Worm (Caenorhabditis elegans) whole organism, L4 larva: ENCODE results near the gene clpp-1.
"Not testable (repeated sequence)": the region's sequence is repeated elsewhere in the genome, so short reads cannot be mapped to it uniquely, and the experiment has no call there.

Experiments
- F10B5.3 ChIP-seq: sonication (generic microtip); optimal IDR thresholded peaks from 2 replicates; lab custom pipeline; 2016; ENCODE audit warnings: mild to moderate bottlenecking, missing genetic modification characterization, missing compliant biosample characterization
- F26F4.8 ChIP-seq: fragments of 200-800 bp; sonication (Bioruptor generic); conservative IDR thresholded peaks from 2 replicates; pipeline ENCODE4 v1.3.6; 2022; ENCODE audit warnings: missing genetic modification characterization, missing compliant biosample characterization
- F49E8.2 ChIP-seq: sonication (generic microtip); optimal IDR thresholded peaks from 2 replicates; lab custom pipeline; 2016; ENCODE audit warnings: missing compliant biosample characterization, mild to moderate bottlenecking, missing genetic modification characterization, borderline replicate concordance
- T20F7.1 ChIP-seq: fragments of 200-800 bp; sonication (Bioruptor generic); optimal IDR thresholded peaks from 2 replicates; lab custom pipeline; 2018; ENCODE audit warnings: mild to moderate bottlenecking, missing genetic modification characterization, missing compliant biosample characterization
- T26A8.4 ChIP-seq: fragments of 200-800 bp; sonication (Bioruptor generic); IDR thresholded peaks from 2 replicates; pipeline ENCODE4 v1.3.6; 2022; ENCODE audit warnings: missing genetic modification characterization, missing compliant biosample characterization
- Y105C5A.15 ChIP-seq: fragments of 200-800 bp; sonication (Bioruptor generic); IDR thresholded peaks from 2 replicates; pipeline ENCODE4 v1.3.6; 2022; ENCODE audit warnings: missing genetic modification characterization, missing compliant biosample characterization
- Y48G9A.11 ChIP-seq: fragments of 200-800 bp; sonication (Bioruptor generic); IDR thresholded peaks from 2 replicates; pipeline ENCODE4 v1.3.6; 2022; ENCODE audit warnings: missing genetic modification reagents, missing genetic modification characterization, missing compliant biosample characterization
- Y75B8A.6 ChIP-seq: fragments of 200-800 bp; sonication (Bioruptor generic); IDR thresholded peaks from 2 replicates; pipeline ENCODE4 v1.3.6; 2022; ENCODE audit warnings: missing genetic modification reagents, missing genetic modification characterization, missing compliant biosample characterization
- aha-1 ChIP-seq: fragments of 150-350 bp; peaks from one replicate; lab custom pipeline; 2014; ENCODE audit warnings: missing biosample characterization, missing genetic modification characterization
- aly-2 ChIP-seq: sonication (generic microtip); optimal IDR thresholded peaks from 2 replicates; lab custom pipeline; 2018; ENCODE audit warnings: missing biosample characterization, missing genetic modification characterization
- arid-1 ChIP-seq: fragments of 200-800 bp; sonication (Bioruptor generic); conservative IDR thresholded peaks from 2 replicates; pipeline ENCODE4 v1.3.6; 2022; ENCODE audit warnings: missing genetic modification reagents, missing genetic modification characterization, missing compliant biosample characterization
- attf-4 ChIP-seq: sonication (generic microtip); optimal IDR thresholded peaks from 3 replicates; lab custom pipeline; 2017; ENCODE audit warnings: missing biosample characterization, missing genetic modification characterization
- ceh-82 ChIP-seq: sonication (generic microtip); optimal IDR thresholded peaks from 2 replicates; lab custom pipeline; 2017; ENCODE audit warnings: missing biosample characterization, missing genetic modification characterization
- ctbp-1 ChIP-seq: fragments of 200-800 bp; sonication (Bioruptor generic); IDR thresholded peaks from 2 replicates; pipeline ENCODE4 v1.3.6; 2022; ENCODE audit warnings: missing genetic modification reagents, missing genetic modification characterization, missing compliant biosample characterization
- daf-16 ChIP-seq, 3 experiments: sonication (generic microtip); optimal IDR thresholded peaks; 2 replicates each; lab custom pipeline; 2016 to 2017; ENCODE audit warnings: missing genetic modification characterization in 3 of 3, missing genetic modification reagents in 3 of 3, mild to moderate bottlenecking in 2 of 3, missing compliant biosample characterization in 2 of 3, missing biosample characterization in 1 of 3, moderate library complexity in 1 of 3
- dmd-6 ChIP-seq: fragments of 200-800 bp; sonication (Bioruptor generic); IDR thresholded peaks from 2 replicates; pipeline ENCODE4 v1.3.6; 2022; ENCODE audit warnings: missing genetic modification reagents, missing genetic modification characterization, missing compliant biosample characterization
- dmd-9 ChIP-seq: fragments of 200-800 bp; sonication (Bioruptor generic); IDR thresholded peaks from 2 replicates; pipeline ENCODE4 v1.3.6; 2022; ENCODE audit warnings: missing genetic modification reagents, missing genetic modification characterization, missing compliant biosample characterization
- egl-27 ChIP-seq: sonication (generic microtip); optimal IDR thresholded peaks from 3 replicates; lab custom pipeline; 2017; ENCODE audit warnings: missing biosample characterization, missing genetic modification reagents, missing genetic modification characterization
- egl-43 ChIP-seq: fragments of 200-800 bp; sonication (Bioruptor generic); IDR thresholded peaks from 2 replicates; pipeline ENCODE4 v1.3.6; 2022; ENCODE audit warnings: missing genetic modification reagents, missing genetic modification characterization, missing compliant biosample characterization
- fkh-10 ChIP-seq: fragments of 150-350 bp; optimal IDR thresholded peaks from 2 replicates; lab custom pipeline; 2014; ENCODE audit warnings: missing biosample characterization, missing genetic modification reagents, missing genetic modification characterization
- fos-1 ChIP-seq: fragments of 150-350 bp; optimal IDR thresholded peaks from 2 replicates; lab custom pipeline; 2014; ENCODE audit warnings: missing biosample characterization, missing genetic modification characterization
- gei-8 ChIP-seq: fragments of 200-800 bp; sonication (Bioruptor generic); optimal IDR thresholded peaks from 2 replicates; lab custom pipeline; 2018; ENCODE audit warnings: mild to moderate bottlenecking, missing genetic modification characterization, missing compliant biosample characterization
- hif-1 ChIP-seq, 2 experiments: sonication (generic microtip); optimal IDR thresholded peaks; 2 replicates each; lab custom pipeline; 2016 to 2017; ENCODE audit warnings: missing compliant biosample characterization in 2 of 2, missing genetic modification characterization in 2 of 2, missing genetic modification reagents in 2 of 2, missing genotype in 2 of 2, mild to moderate bottlenecking in 1 of 2
- hmg-1.1 ChIP-seq: fragments of 200-800 bp; sonication (Bioruptor generic); IDR thresholded peaks from 2 replicates; pipeline ENCODE4 v1.3.6; 2022; ENCODE audit warnings: missing genetic modification reagents, missing genetic modification characterization, missing compliant biosample characterization
- lim-7 ChIP-seq: fragments of 200-800 bp; sonication (Bioruptor generic); IDR thresholded peaks from 2 replicates; pipeline ENCODE4 v1.3.6; 2022; ENCODE audit warnings: missing genetic modification characterization, missing compliant biosample characterization
- lin-1 ChIP-seq: fragments of 200-800 bp; sonication (Bioruptor generic); IDR thresholded peaks from 2 replicates; pipeline ENCODE4 v1.3.6; 2022; ENCODE audit warnings: missing genetic modification reagents, missing genetic modification characterization, missing compliant biosample characterization
- lin-13 ChIP-seq: fragments of 150-350 bp; optimal IDR thresholded peaks from 2 replicates; lab custom pipeline; 2014; ENCODE audit warnings: missing biosample characterization, missing genetic modification reagents, missing genetic modification characterization
- lin-29 ChIP-seq: fragments of 200-800 bp; sonication (Bioruptor generic); IDR thresholded peaks from 2 replicates; pipeline ENCODE4 v1.3.6; 2022; ENCODE audit warnings: missing genetic modification reagents, missing genetic modification characterization, missing compliant biosample characterization
- lin-38 ChIP-seq: fragments of 200-800 bp; sonication (Bioruptor generic); IDR thresholded peaks from 2 replicates; pipeline ENCODE4 v1.3.6; 2022; ENCODE audit warnings: missing genetic modification reagents, missing genetic modification characterization, missing compliant biosample characterization
- lin-39 ChIP-seq: fragments of 150-350 bp; optimal IDR thresholded peaks from 2 replicates; lab custom pipeline; 2014; ENCODE audit warnings: missing biosample characterization, missing genetic modification reagents, missing genetic modification characterization
- madf-5 ChIP-seq, 2 experiments: fragments of 200-800 bp; sonication (Bioruptor generic); IDR thresholded peaks; 2 replicates each; pipeline ENCODE4 v1.3.6; 2022; ENCODE audit warnings: missing compliant biosample characterization in 2 of 2, missing genetic modification characterization in 2 of 2
- madf-9 ChIP-seq: fragments of 200-800 bp; sonication (Bioruptor generic); conservative IDR thresholded peaks from 2 replicates; pipeline ENCODE4 v1.3.6; 2022; ENCODE audit warnings: missing genetic modification reagents, missing genetic modification characterization, missing compliant biosample characterization
- mdt-29 ChIP-seq: fragments of 200-800 bp; sonication (Bioruptor generic); IDR thresholded peaks from 2 replicates; pipeline ENCODE4 v1.3.6; 2022; ENCODE audit warnings: missing genetic modification reagents, missing genetic modification characterization, missing compliant biosample characterization
- mes-2 ChIP-seq: sonication (generic microtip); optimal IDR thresholded peaks from 2 replicates; lab custom pipeline; 2016; ENCODE audit warnings: missing genotype, mild to moderate bottlenecking, missing genetic modification characterization, missing compliant biosample characterization; ENCODE audit not compliant: poor library complexity, severe bottlenecking
- mxl-3 ChIP-seq: fragments of 200-800 bp; sonication (Bioruptor generic); optimal IDR thresholded peaks from 2 replicates; lab custom pipeline; 2018; ENCODE audit warnings: mild to moderate bottlenecking, missing genetic modification characterization, missing compliant biosample characterization
- nhr-102 ChIP-seq: sonication (generic microtip); optimal IDR thresholded peaks from 2 replicates; lab custom pipeline; 2016; ENCODE audit warnings: mild to moderate bottlenecking, missing genetic modification characterization, moderate library complexity, missing compliant biosample characterization
- nhr-28 ChIP-seq: fragments of 150-350 bp; optimal IDR thresholded peaks from 2 replicates; lab custom pipeline; 2014; ENCODE audit warnings: missing biosample characterization, missing genetic modification characterization
- nhr-41 ChIP-seq: fragments of 200-800 bp; sonication (Bioruptor generic); IDR thresholded peaks from 2 replicates; pipeline ENCODE4 v1.3.6; 2022; ENCODE audit warnings: missing genetic modification reagents, missing genetic modification characterization, missing compliant biosample characterization
- php-3 ChIP-seq: fragments of 200-800 bp; sonication (Bioruptor generic); IDR thresholded peaks from 2 replicates; pipeline ENCODE4 v1.3.6; 2022; ENCODE audit warnings: missing genetic modification reagents, missing genetic modification characterization, missing compliant biosample characterization
- pqm-1 ChIP-seq: sonication (generic microtip); optimal IDR thresholded peaks from 2 replicates; lab custom pipeline; 2017; ENCODE audit warnings: missing biosample characterization, missing genetic modification characterization
- rbr-2 ChIP-seq: sonication (generic microtip); optimal IDR thresholded peaks from 2 replicates; lab custom pipeline; 2016; ENCODE audit warnings: missing genotype, missing genetic modification characterization, missing compliant biosample characterization
- saeg-2 ChIP-seq: fragments of 200-800 bp; sonication (Bioruptor generic); IDR thresholded peaks from 2 replicates; pipeline ENCODE4 v1.3.6; 2022; ENCODE audit warnings: missing genetic modification reagents, missing genetic modification characterization, missing compliant biosample characterization
- snpc-4 ChIP-seq: fragments of 150-350 bp; optimal IDR thresholded peaks from 2 replicates; lab custom pipeline; 2014; ENCODE audit warnings: missing biosample characterization, missing genetic modification characterization
- spr-3 ChIP-seq: fragments of 200-800 bp; sonication (Bioruptor generic); optimal IDR thresholded peaks from 2 replicates; lab custom pipeline; 2018; ENCODE audit warnings: mild to moderate bottlenecking, missing genetic modification characterization, missing compliant biosample characterization
- tag-97 ChIP-seq: fragments of 200-800 bp; sonication (Bioruptor generic); IDR thresholded peaks from 2 replicates; pipeline ENCODE4 v1.3.6; 2022; ENCODE audit warnings: missing genetic modification characterization, missing compliant biosample characterization
- tra-1 ChIP-seq: fragments of 200-800 bp; sonication (Bioruptor generic); IDR thresholded peaks from 2 replicates; pipeline ENCODE4 v1.3.6; 2022; ENCODE audit warnings: missing genetic modification reagents, missing genetic modification characterization, missing compliant biosample characterization
- vab-7 ChIP-seq: fragments of 200-800 bp; sonication (Bioruptor generic); IDR thresholded peaks from 2 replicates; pipeline ENCODE4 v1.3.6; 2022; ENCODE audit warnings: missing genetic modification reagents, missing genetic modification characterization, missing compliant biosample characterization
- ztf-11 ChIP-seq: fragments of 150-350 bp; optimal IDR thresholded peaks from 2 replicates; lab custom pipeline; 2014; ENCODE audit warnings: missing biosample characterization, missing genetic modification characterization
- ztf-7 ChIP-seq: fragments of 150-350 bp; optimal IDR thresholded peaks from 2 replicates; lab custom pipeline; 2014; ENCODE audit warnings: missing biosample characterization, missing genetic modification characterization

The clpp-1 gene

ce11 chrII:10304736-10305135 lies 2.1 kb upstream of the clpp-1 start:
- peak; percentile 73 for TF ChIP-seq arid-1 (GFP tag; lab: Robert Waterston, UW)
- 0 out of 2 replicates have a peak, but pooled peaks have one; percentile 28 for TF ChIP-seq ctbp-1
- 0 out of 4 replicates have a peak, but pooled peaks of 1 of the 2 experiments have one; percentile 40 for TF ChIP-seq madf-5 (GFP tag; IDR thresholded peaks at IDR 0.05; lab: Robert Waterston, UW)
- TF ChIP-seq egl-43, result peak; percentile 88
- 0 out of 2 replicates have a peak, but pooled peaks have one; percentile 40 for TF ChIP-seq php-3
- TF ChIP-seq saeg-2 (GFP tag; lab: Robert Waterston, UW), result peak; percentile 18; the same call in 1 of the 2 replicates
- peak; percentile 46 for TF ChIP-seq mes-2 (tag; lab: Kevin White, UChicago)
- TF ChIP-seq vab-7, result peak; percentile 59; the same call in 1 of the 2 replicates
- 0 out of 2 replicates have a peak, but pooled peaks have one; percentile 22 for TF ChIP-seq Y48G9A.11
- TF ChIP-seq lin-1 (GFP tag; lab: Robert Waterston, UW), result 0 out of 2 replicates have a peak, but pooled peaks have one; percentile 8
- peak; percentile 51 for TF ChIP-seq madf-9 (GFP tag; lab: Robert Waterston, UW)
- peak; percentile 51 for TF ChIP-seq aha-1 (tag; lab: Kevin White, UChicago)
- TF ChIP-seq daf-16 (GFP tag; optimal IDR thresholded peaks at IDR 0.05; lab: Kevin White, UChicago), result peak in 1 of 2 experiments; percentile 26
- TF ChIP-seq daf-16 (tag; optimal IDR thresholded peaks at IDR 0.05; lab: Kevin White, UChicago), result not testable (repeated sequence)
- peak; percentile 79 for TF ChIP-seq T26A8.4
- peak; percentile 24; the same call in 1 of the 2 replicates for TF ChIP-seq hmg-1.1 (GFP tag; lab: Robert Waterston, UW)
- peak; percentile 64; the same call in 1 of the 2 replicates for TF ChIP-seq F26F4.8 (GFP tag; lab: Robert Waterston, UW)
- 0 out of 2 replicates have a peak, but pooled peaks have one; percentile 9 for TF ChIP-seq tra-1
- TF ChIP-seq lim-7 (GFP tag; lab: Robert Waterston, UW), result peak; percentile 70; the same call in 1 of the 2 replicates

- TF ChIP-seq aly-2 (no peak), mxl-3 (no peak), rbr-2 (tag; lab: Kevin White, UChicago) (peak; percentile 51), nhr-41 (GFP tag; lab: Robert Waterston, UW) (no peak), madf-5 (GFP tag; IDR thresholded peaks at IDR 0.05; lab: Robert Waterston, UW) (no peak), snpc-4 (tag; lab: Kevin White, UChicago) (no peak), egl-43 (no peak), fkh-10 (GFP tag; lab: Kevin White, UChicago) (peak; percentile 33), spr-3 (GFP tag; lab: Kevin White, UChicago) (no peak), tag-97 (GFP tag; lab: Robert Waterston, UW) (no peak), ztf-11 (tag; lab: Kevin White, UChicago) (no peak), lin-13 (GFP tag; lab: Kevin White, UChicago) (peak; percentile 59), Y105C5A.15 (GFP tag; lab: Robert Waterston, UW) (no peak), Y75B8A.6 (GFP tag; lab: Robert Waterston, UW) (no peak), pqm-1 (tag; lab: Kevin White, UChicago) (peak; percentile 41), hmg-1.1 (GFP tag; lab: Robert Waterston, UW) (peak; percentile 10; the same call in 1 of the 2 replicates), F26F4.8 (GFP tag; lab: Robert Waterston, UW) (no peak), egl-27 (no peak), ceh-82 (no peak), F49E8.2 (no peak), fos-1 (tag; lab: Kevin White, UChicago) (no peak), F10B5.3 (tag; lab: Kevin White, UChicago) (no peak), lin-38 (GFP tag; lab: Robert Waterston, UW) (peak; percentile 65), lin-29 (GFP tag; lab: Robert Waterston, UW) (no peak), dmd-9 (GFP tag; lab: Robert Waterston, UW) (no peak), ztf-7 (tag; lab: Kevin White, UChicago) (no peak), nhr-28 (peak; percentile 62), hif-1 (tag; optimal IDR thresholded peaks at IDR 0.05; lab: Kevin White, UChicago) (peak in 1 of 2 experiments; percentile 54), T20F7.1 (GFP tag; lab: Kevin White, UChicago) (peak; percentile 38), attf-4 (no peak), nhr-102 (no peak), lin-39 (no peak), mdt-29 (GFP tag; lab: Robert Waterston, UW) (no peak), gei-8 (GFP tag; lab: Kevin White, UChicago) (no peak), dmd-6 (GFP tag; lab: Robert Waterston, UW) (peak; percentile 31; the same call in 1 of the 2 replicates)
Observed at ce11 chrII:10303663-10304115, 1.0 kb upstream of the clpp-1 start, which contains the start of gene vha-9. Gene vha-9, minus strand, starts transcription at chrII:10303713.
